Worm (Caenorhabditis elegans) whole organism, mixed stage, embryonic: Measurements from ENCODE around the gene skn-1.

ENCODE experiments used
- M03D4.4 ChIP-seq: sonication (generic microtip); optimal IDR thresholded peaks from 2 replicates; lab custom pipeline; 2017; ENCODE audit warnings: mild to moderate bottlenecking, missing genetic modification characterization, missing compliant biosample characterization
- bed-3 ChIP-seq: fragments of 200-800 bp; sonication (Bioruptor generic); optimal IDR thresholded peaks from 3 replicates; lab custom pipeline; 2018; ENCODE audit warnings: mild to moderate bottlenecking, missing genetic modification characterization, moderate library complexity, missing compliant biosample characterization
- ceh-39 ChIP-seq: fragments of 150-350 bp; optimal IDR thresholded peaks from 2 replicates; lab custom pipeline; 2014; ENCODE audit warnings: missing biosample characterization, missing genetic modification characterization
- ceh-83 ChIP-seq: fragments of 200-800 bp; sonication (Bioruptor generic); optimal IDR thresholded peaks from 2 replicates; lab custom pipeline; 2018; ENCODE audit warnings: mild to moderate bottlenecking, missing genetic modification characterization, missing compliant biosample characterization
- ces-1 ChIP-seq: fragments of 150-350 bp; optimal IDR thresholded peaks from 2 replicates; lab custom pipeline; 2014; ENCODE audit warnings: missing biosample characterization, missing genetic modification reagents, missing genetic modification characterization
- cnd-1 ChIP-seq: fragments of 200-800 bp; sonication (Bioruptor generic); optimal IDR thresholded peaks from 2 replicates; lab custom pipeline; 2018; ENCODE audit warnings: mild to moderate bottlenecking, missing genetic modification characterization, missing compliant biosample characterization
- drap-1 ChIP-seq: fragments of 200-800 bp; sonication (Bioruptor generic); optimal IDR thresholded peaks from 3 replicates; lab custom pipeline; 2018; ENCODE audit warnings: mild to moderate bottlenecking, missing genetic modification characterization, missing compliant biosample characterization
- elt-3 ChIP-seq: fragments of 150-350 bp; optimal IDR thresholded peaks from 2 replicates; lab custom pipeline; 2014; ENCODE audit warnings: missing biosample characterization, missing genetic modification characterization
- flh-1 ChIP-seq: fragments of 200-800 bp; sonication (Bioruptor generic); optimal IDR thresholded peaks from 2 replicates; lab custom pipeline; 2018; ENCODE audit warnings: mild to moderate bottlenecking, missing genetic modification characterization, moderate library complexity, missing compliant biosample characterization
- ham-2 ChIP-seq: fragments of 200-800 bp; sonication (Bioruptor generic); optimal IDR thresholded peaks from 2 replicates; lab custom pipeline; 2018; ENCODE audit warnings: mild to moderate bottlenecking, missing genetic modification characterization, missing compliant biosample characterization
- hlh-1 ChIP-seq: fragments of 150-350 bp; optimal IDR thresholded peaks from 2 replicates; lab custom pipeline; 2014; ENCODE audit warnings: missing biosample characterization, missing genetic modification reagents, missing genetic modification characterization
- lin-13 ChIP-seq: fragments of 150-350 bp; optimal IDR thresholded peaks from 2 replicates; lab custom pipeline; 2014; ENCODE audit warnings: missing biosample characterization, missing genetic modification characterization
- lin-32 ChIP-seq: fragments of 200-800 bp; sonication (Bioruptor generic); optimal IDR thresholded peaks from 2 replicates; lab custom pipeline; 2018; ENCODE audit warnings: mild to moderate bottlenecking, missing genetic modification characterization, missing compliant biosample characterization
- lsy-2 ChIP-seq: fragments of 150-350 bp; optimal IDR thresholded peaks from 2 replicates; lab custom pipeline; 2014; ENCODE audit warnings: missing biosample characterization, missing genetic modification characterization
- mep-1 ChIP-seq: fragments of 150-350 bp; optimal IDR thresholded peaks from 2 replicates; lab custom pipeline; 2017; ENCODE audit warnings: missing biosample characterization, missing genetic modification reagents, missing genetic modification characterization, inconsistent platforms
- nhr-12 ChIP-seq: fragments of 150-350 bp; optimal IDR thresholded peaks from 2 replicates; lab custom pipeline; 2014; ENCODE audit warnings: missing biosample characterization, missing genetic modification characterization
- nhr-2 ChIP-seq: fragments of 150-350 bp; optimal IDR thresholded peaks from 2 replicates; lab custom pipeline; 2014; ENCODE audit warnings: missing biosample characterization, missing genetic modification characterization
- nhr-28 ChIP-seq: fragments of 150-350 bp; optimal IDR thresholded peaks from 2 replicates; lab custom pipeline; 2014; ENCODE audit warnings: missing biosample characterization, missing genetic modification characterization
- nhr-76 ChIP-seq: sonication (generic microtip); optimal IDR thresholded peaks from 2 replicates; lab custom pipeline; 2017; ENCODE audit warnings: missing biosample characterization, missing genetic modification characterization
- pha-4 ChIP-seq: fragments of 150-350 bp; optimal IDR thresholded peaks from 2 replicates; lab custom pipeline; 2018; ENCODE audit warnings: missing biosample characterization, missing genetic modification reagents, missing genetic modification characterization
- sem-2 ChIP-seq: fragments of 200-800 bp; sonication (Bioruptor generic); optimal IDR thresholded peaks from 2 replicates; lab custom pipeline; 2018; ENCODE audit warnings: mild to moderate bottlenecking, missing genetic modification characterization, missing compliant biosample characterization
- sptf-1 ChIP-seq: sonication (generic microtip); optimal IDR thresholded peaks from 2 replicates; lab custom pipeline; 2017; ENCODE audit warnings: mild to moderate bottlenecking, missing genetic modification characterization, moderate library complexity, missing compliant biosample characterization
- tbx-8 ChIP-seq: fragments of 200-800 bp; sonication (Bioruptor generic); optimal IDR thresholded peaks from 2 replicates; lab custom pipeline; 2018; ENCODE audit warnings: mild to moderate bottlenecking, missing genetic modification characterization, moderate library complexity, missing compliant biosample characterization
- unc-120 ChIP-seq: sonication (generic microtip); optimal IDR thresholded peaks from 2 replicates; lab custom pipeline; 2017; ENCODE audit warnings: missing genetic modification characterization, missing compliant biosample characterization; ENCODE audit not compliant: poor library complexity, severe bottlenecking
- unc-39 ChIP-seq: fragments of 150-350 bp; optimal IDR thresholded peaks from 2 replicates; lab custom pipeline; 2014; ENCODE audit warnings: missing biosample characterization, missing genetic modification characterization
- unc-62 ChIP-seq: fragments of 150-350 bp; optimal IDR thresholded peaks from 2 replicates; lab custom pipeline; 2014; ENCODE audit warnings: missing biosample characterization, missing genetic modification reagents, missing genetic modification characterization
- zip-8 ChIP-seq: fragments of 150-350 bp; optimal IDR thresholded peaks from 2 replicates; lab custom pipeline; 2014; ENCODE audit warnings: missing biosample characterization, missing genetic modification characterization
- ztf-11 ChIP-seq: fragments of 150-350 bp; optimal IDR thresholded peaks from 2 replicates; lab custom pipeline; 2014; ENCODE audit warnings: missing biosample characterization, missing genetic modification characterization

skn-1 gene

ce11 chrIV:5607343-5607742 is 52.8 kb downstream of the skn-1 start:
- no peak for TF ChIP-seq bed-3 (GFP tag; lab: Kevin White, UChicago)
- peak; percentile 15 for TF ChIP-seq unc-120 (tag; lab: Kevin White, UChicago)

- TF ChIP-seq ham-2, result no peak
- TF ChIP-seq unc-120 (tag; lab: Kevin White, UChicago), result no peak
- TF ChIP-seq M03D4.4 (tag; lab: Kevin White, UChicago), result no peak
- no peak for TF ChIP-seq unc-39 (tag; lab: Kevin White, UChicago)
- TF ChIP-seq elt-3, result no peak
- no peak for TF ChIP-seq sem-2 (GFP tag; lab: Kevin White, UChicago)
- TF ChIP-seq unc-62 (GFP tag; lab: Kevin White, UChicago), result no peak
- no peak for TF ChIP-seq lsy-2
- no peak for TF ChIP-seq nhr-28 (tag; lab: Kevin White, UChicago)
- no peak for TF ChIP-seq mep-1 (tag; lab: Kevin White, UChicago)
- TF ChIP-seq sptf-1 (tag; lab: Kevin White, UChicago), result no peak
- no peak for TF ChIP-seq zip-8 (tag; lab: Kevin White, UChicago)
- TF ChIP-seq tbx-8 (GFP tag; lab: Kevin White, UChicago), result no peak
- TF ChIP-seq pha-4, result no peak
Observed at ce11 chrIV:5605225-5605624, 55.0 kb downstream of the skn-1 start.

ce11 chrIV:5604465-5604864 is 55.7 kb downstream of the skn-1 start:
- TF ChIP-seq unc-120 (tag; lab: Kevin White, UChicago) (peak; percentile 37), hlh-1 (tag; lab: Kevin White, UChicago) (peak; percentile 38), mep-1 (tag; lab: Kevin White, UChicago) (peak; percentile 12), pha-4 (peak; percentile 89), unc-62 (GFP tag; lab: Kevin White, UChicago) (no peak)

ce11 chrIV:5603321-5603720 is 56.9 kb downstream of the skn-1 start:
- TF ChIP-seq nhr-12 (tag; lab: Kevin White, UChicago) (no peak), pha-4 (peak; percentile 87)
- TF ChIP-seq, all 35 proteins: peak for 1

- TF ChIP-seq flh-1 (GFP tag; lab: Kevin White, UChicago) (no peak), ztf-11 (tag; lab: Kevin White, UChicago) (no peak), ceh-39 (tag; lab: Kevin White, UChicago) (no peak), lin-13 (tag; lab: Kevin White, UChicago) (no peak), drap-1 (GFP tag; lab: Kevin White, UChicago) (no peak), ces-1 (no peak), nhr-76 (no peak), nhr-2 (tag; lab: Kevin White, UChicago) (no peak), unc-120 (tag; lab: Kevin White, UChicago) (no peak), lin-32 (GFP tag; lab: Kevin White, UChicago) (no peak), ceh-83 (GFP tag; lab: Kevin White, UChicago) (no peak), zip-8 (tag; lab: Kevin White, UChicago) (no peak), M03D4.4 (tag; lab: Kevin White, UChicago) (no peak), cnd-1 (tag; lab: Kevin White, UChicago) (no peak)
Observed at ce11 chrIV:5602415-5602814, 57.8 kb downstream of the skn-1 start.
